Fruit fly (Drosophila melanogaster): Measurements from ENCODE around the gene Tmtc1.

The Tmtc1 gene

dm6 chr2L:2750337-2751084 lies 73.0 kb downstream of the Tmtc1 start (continued):
- peak in 1 of 2 experiments; percentile 49 for TF ChIP-seq Hr78 (GFP tag; optimal IDR thresholded peaks at IDR 0.05)
- peak; percentile 13 for TF ChIP-seq CG11723 (GFP tag; optimal IDR thresholded peaks at IDR 0.05)
- TF ChIP-seq CG11398 (GFP tag; optimal IDR thresholded peaks at IDR 0.05), result peak; percentile 50
- peak; percentile 35 for TF ChIP-seq Nf-YB (GFP tag; optimal IDR thresholded peaks at IDR 0.05)
- TF ChIP-seq CG6813 (GFP tag; optimal IDR thresholded peaks at IDR 0.05), result peak; percentile 87
- no peak for TF ChIP-seq GATAe (GFP tag; conservative IDR thresholded peaks at IDR 0.05)
- TF ChIP-seq pho (GFP tag; optimal IDR thresholded peaks at IDR 0.05), result peak; percentile 63
- TF ChIP-seq CG2120 (GFP tag; optimal IDR thresholded peaks at IDR 0.05), result peak; percentile 91
- no peak for TF ChIP-seq CG2889 (GFP tag; IDR thresholded peaks at IDR 0.05)
- no peak for TF ChIP-seq bbx (GFP tag; IDR thresholded peaks at IDR 0.05; ENCODE audit: partially characterized antibody)
- TF ChIP-seq zf30C (GFP tag; optimal IDR thresholded peaks at IDR 0.05), result peak; percentile 96
- TF ChIP-seq CG17612 (GFP tag; IDR thresholded peaks at IDR 0.05), result no peak
- no peak for TF ChIP-seq aop (GFP tag; IDR thresholded peaks at IDR 0.05)
- TF ChIP-seq CG2712 (tag; optimal IDR thresholded peaks at IDR 0.05), result peak; percentile 87
- peak; percentile 2 for TF ChIP-seq nom (GFP tag; optimal IDR thresholded peaks at IDR 0.05)
- no peak for TF ChIP-seq CG17186 (GFP tag; optimal IDR thresholded peaks at IDR 0.05)
- no peak for TF ChIP-seq Dip2 (GFP tag; IDR thresholded peaks at IDR 0.05)
- peak; percentile 82 for TF ChIP-seq CG12391 (tag; optimal IDR thresholded peaks at IDR 0.05)
- peak; percentile 9 for TF ChIP-seq pfk (GFP tag; optimal IDR thresholded peaks at IDR 0.05)
- TF ChIP-seq CkIIα-i1 (GFP tag; IDR thresholded peaks at IDR 0.05), result no peak
- peak; percentile 72 for TF ChIP-seq Blimp-1 (GFP tag; optimal IDR thresholded peaks at IDR 0.05)
- TF ChIP-seq eyg (GFP tag; optimal IDR thresholded peaks at IDR 0.05), result no peak
- TF ChIP-seq HLH3B (GFP tag; IDR thresholded peaks at IDR 0.05), result no peak
- TF ChIP-seq zfh2 (GFP tag; optimal IDR thresholded peaks at IDR 0.05), result peak; percentile 79
- peak; percentile 86 for TF ChIP-seq exex (tag; optimal IDR thresholded peaks at IDR 0.05)
- TF ChIP-seq CG11247 (GFP tag; IDR thresholded peaks at IDR 0.05), result no peak
- TF ChIP-seq psq (GFP tag; optimal IDR thresholded peaks at IDR 0.05), result peak; percentile 33
- TF ChIP-seq crc (GFP tag; optimal IDR thresholded peaks at IDR 0.05), result peak; percentile 83
- TF ChIP-seq Stat92E (GFP tag; optimal IDR thresholded peaks at IDR 0.05), result peak in 1 of 3 experiments; percentile 37
- TF ChIP-seq twi (tag; optimal IDR thresholded peaks at IDR 0.05), result peak; percentile 56
- peak; percentile 73 for TF ChIP-seq MTF-1 (GFP tag; optimal IDR thresholded peaks at IDR 0.05; ENCODE audit: borderline replicate concordance)
- peak; percentile 66 for TF ChIP-seq CG10654 (GFP tag; optimal IDR thresholded peaks at IDR 0.05)
- TF ChIP-seq fd3F (GFP tag; optimal IDR thresholded peaks at IDR 0.05), result peak; percentile 68
- TF ChIP-seq CG13894 (tag; optimal IDR thresholded peaks at IDR 0.05), result peak; percentile 93
- peak; percentile 0 for TF ChIP-seq Dp (GFP tag; optimal IDR thresholded peaks at IDR 0.05)
- no peak for TF ChIP-seq HLHmδ (GFP tag; optimal IDR thresholded peaks at IDR 0.05)
- peak; percentile 70 for TF ChIP-seq tup (GFP tag; optimal IDR thresholded peaks at IDR 0.05)
- TF ChIP-seq CG13775 (GFP tag; optimal IDR thresholded peaks at IDR 0.05), result peak; percentile 45
- TF ChIP-seq CHES-1-like (GFP tag; optimal IDR thresholded peaks at IDR 0.05), result peak; percentile 64
- TF ChIP-seq org-1 (GFP tag; optimal IDR thresholded peaks at IDR 0.05), result peak; percentile 87
- peak; percentile 68 for TF ChIP-seq CG15601 (tag; optimal IDR thresholded peaks at IDR 0.05)
- TF ChIP-seq MESR4 (GFP tag; optimal IDR thresholded peaks at IDR 0.05), result peak; percentile 12
- TF ChIP-seq NC2β (GFP tag; optimal IDR thresholded peaks at IDR 0.05), result peak; percentile 44
- no peak for TF ChIP-seq CG6175 (GFP tag; IDR thresholded peaks at IDR 0.05)
- peak; percentile 92 for TF ChIP-seq CG12769 (tag; optimal IDR thresholded peaks at IDR 0.05)
- peak; percentile 73 for TF ChIP-seq Bteb2 (GFP tag; optimal IDR thresholded peaks at IDR 0.05)
- TF ChIP-seq Sox100B (GFP tag; optimal IDR thresholded peaks at IDR 0.05), result peak; percentile 81
- TF ChIP-seq CG13624 (GFP tag; optimal IDR thresholded peaks at IDR 0.05), result peak; percentile 90
